Worm (Caenorhabditis elegans): ENCODE data around the gene pck-3.

pck-3 gene

ce11 chrIV:5923112-5923511, 26.7 kb downstream of the pck-3 start:
- no peak for TF ChIP-seq ceh-43 (GFP tag; optimal IDR thresholded peaks at IDR 0.05)
- TF ChIP-seq unc-62 (GFP tag; optimal IDR thresholded peaks at IDR 0.05) = peak; percentile 63
- no peak for TF ChIP-seq flh-1 (GFP tag; optimal IDR thresholded peaks at IDR 0.05)

DNA sequence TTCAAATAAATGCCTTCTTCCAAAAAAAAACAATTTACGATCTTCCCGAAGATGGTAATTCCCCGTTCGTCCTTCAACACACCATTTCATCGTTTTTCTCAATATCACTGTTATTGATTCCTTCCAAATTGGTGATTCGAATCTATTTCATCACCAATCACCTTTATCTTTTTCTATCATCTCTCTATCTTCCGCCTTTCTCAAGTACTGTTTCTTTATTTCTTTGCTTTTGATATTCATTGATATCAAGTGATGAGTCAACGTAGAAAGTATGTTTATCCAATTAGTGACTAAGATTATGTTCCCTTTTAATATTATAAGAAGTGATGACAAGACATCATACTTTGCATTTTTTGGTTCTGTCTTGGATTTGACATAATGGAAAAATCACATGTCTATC, 27.8 kb downstream of the pck-3 start:
- TF ChIP-seq elt-1 (tag; optimal IDR thresholded peaks at IDR 0.05; ENCODE audit: borderline replicate concordance, insufficient read depth) (peak; percentile 13), mep-1 (tag; optimal IDR thresholded peaks at IDR 0.05) (no peak)

- TF ChIP-seq ceh-43 (GFP tag; optimal IDR thresholded peaks at IDR 0.05) = peak; percentile 69
- no peak for TF ChIP-seq elt-3 (tag; optimal IDR thresholded peaks at IDR 0.05)
- peak; percentile 88 for TF ChIP-seq sptf-1 (tag; optimal IDR thresholded peaks at IDR 0.05)
- peak; percentile 82 for TF ChIP-seq ces-1 (GFP tag; optimal IDR thresholded peaks at IDR 0.05)
- no peak for TF ChIP-seq ceh-83 (GFP tag; optimal IDR thresholded peaks at IDR 0.05)
- TF ChIP-seq blmp-1 (tag; optimal IDR thresholded peaks at IDR 0.05) = peak; percentile 62
- no peak for TF ChIP-seq tbx-8 (GFP tag; optimal IDR thresholded peaks at IDR 0.05)
- no peak for TF ChIP-seq M03D4.4 (tag; optimal IDR thresholded peaks at IDR 0.05)
- no peak for TF ChIP-seq pha-4 (tag; optimal IDR thresholded peaks at IDR 0.05)
- peak; percentile 69 for TF ChIP-seq cnd-1 (tag; optimal IDR thresholded peaks at IDR 0.05)
These were observed 30.2 kb downstream of the pck-3 start for ce11 chrIV:5926643-5927042.

DNA sequence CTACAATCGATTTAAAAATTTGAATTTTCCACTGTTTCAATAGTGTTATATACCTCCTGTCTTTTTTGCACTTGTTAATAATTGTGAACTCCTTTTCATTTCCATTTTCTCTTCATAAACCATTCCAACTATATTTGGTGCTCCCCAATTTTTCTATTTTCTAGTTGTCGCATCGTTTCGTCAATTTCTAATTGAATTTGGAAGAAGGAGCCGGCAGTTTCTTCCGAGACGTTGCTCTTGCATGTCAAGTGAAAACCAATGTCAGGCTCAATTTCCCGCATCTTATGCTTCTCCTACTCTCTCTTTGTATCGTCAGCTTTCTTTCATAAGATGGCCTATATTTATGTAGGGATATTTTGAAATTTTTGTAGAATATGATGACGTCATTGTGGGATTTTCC, 31.4 kb downstream of the pck-3 start:
- peak; percentile 95 for TF ChIP-seq ces-1 (GFP tag; optimal IDR thresholded peaks at IDR 0.05)
- TF ChIP-seq unc-120 (tag; optimal IDR thresholded peaks at IDR 0.05; ENCODE audit: poor library complexity, severe bottlenecking) = no peak

- peak; percentile 58 for TF ChIP-seq lin-32 (GFP tag; optimal IDR thresholded peaks at IDR 0.05)
- no peak for TF ChIP-seq bed-3 (GFP tag; optimal IDR thresholded peaks at IDR 0.05)
These were observed 32.5 kb downstream of the pck-3 start for ce11 chrIV:5928957-5929356.

DNA sequence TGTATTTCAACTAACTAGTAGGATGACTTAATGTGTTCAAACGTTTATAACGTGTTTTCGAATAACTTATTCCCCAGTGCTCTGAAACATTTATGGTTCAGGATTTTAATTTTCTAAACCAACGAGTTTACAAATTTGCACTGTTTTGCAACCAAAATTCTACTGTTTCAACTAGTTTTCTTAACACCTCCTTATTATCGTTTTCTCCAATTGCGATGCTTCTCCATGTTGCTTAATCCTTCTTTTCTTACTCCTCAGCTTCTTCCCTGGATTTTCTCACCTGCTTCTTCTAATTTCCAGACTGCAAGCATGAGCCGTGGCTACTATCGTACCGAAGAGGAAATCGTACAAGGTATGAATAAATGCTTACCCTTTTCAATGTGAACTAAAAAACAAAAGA, 33.9 kb downstream of the pck-3 start, which contains the start of gene lin-33:
Gene lin-33 (plus strand): TSS at position 301 of the 400 bp plus-strand sequence.
- TF ChIP-seq nhr-28 (tag; optimal IDR thresholded peaks at IDR 0.05) = no peak

ce11 chrIV:5934046-5934445, 37.6 kb downstream of the pck-3 start, which contains the start of gene H32C10.1:
Gene H32C10.1 (plus strand): TSS chrIV:5934346.
- no peak for TF ChIP-seq nhr-28 (tag; optimal IDR thresholded peaks at IDR 0.05)
- TF ChIP-seq sptf-1 (tag; optimal IDR thresholded peaks at IDR 0.05) = no peak
- TF ChIP-seq mep-1 (tag; optimal IDR thresholded peaks at IDR 0.05) = no peak
- TF ChIP-seq nhr-76 (tag; optimal IDR thresholded peaks at IDR 0.05) = no peak
- TF ChIP-seq pha-4 (tag; optimal IDR thresholded peaks at IDR 0.05) = no peak
- TF ChIP-seq cnd-1 (tag; optimal IDR thresholded peaks at IDR 0.05) = no peak
- TF ChIP-seq unc-62 (GFP tag; optimal IDR thresholded peaks at IDR 0.05) = no peak
- no peak for TF ChIP-seq lin-13 (tag; optimal IDR thresholded peaks at IDR 0.05)
- no peak for TF ChIP-seq ceh-43 (GFP tag; optimal IDR thresholded peaks at IDR 0.05)
- TF ChIP-seq mab-5 (tag; optimal IDR thresholded peaks at IDR 0.05) = no peak
- no peak for TF ChIP-seq zip-8 (tag; optimal IDR thresholded peaks at IDR 0.05)
- no peak for TF ChIP-seq hlh-1 (tag; optimal IDR thresholded peaks at IDR 0.05)
- TF ChIP-seq elt-1 (tag; optimal IDR thresholded peaks at IDR 0.05; ENCODE audit: borderline replicate concordance, insufficient read depth) = no peak
- no peak for TF ChIP-seq mls-2 (tag; optimal IDR thresholded peaks at IDR 0.05)

DNA sequence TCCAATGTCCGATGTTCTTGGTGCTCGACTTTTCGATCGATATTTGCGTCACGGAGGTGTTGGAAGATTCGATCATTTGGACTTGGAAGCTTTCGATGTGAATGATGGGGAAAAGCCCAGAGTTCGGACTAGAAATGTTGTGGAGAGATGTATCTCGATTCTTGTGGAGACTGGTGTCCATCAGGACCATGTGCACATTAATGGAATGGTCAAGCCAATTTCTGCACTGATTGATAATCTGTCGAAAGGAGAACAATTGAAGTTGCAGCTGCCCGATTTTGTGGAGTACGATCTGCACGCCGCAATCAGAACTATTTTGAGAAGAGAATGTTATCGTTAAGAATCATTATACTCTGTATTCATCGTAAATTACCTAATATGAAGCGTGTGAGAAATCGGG, 40.7 kb downstream of the pck-3 start:
- TF ChIP-seq zip-8 (tag; optimal IDR thresholded peaks at IDR 0.05) = no peak
- TF ChIP-seq pha-4 (tag; optimal IDR thresholded peaks at IDR 0.05) = no peak
- TF ChIP-seq elt-1 (tag; optimal IDR thresholded peaks at IDR 0.05; ENCODE audit: borderline replicate concordance, insufficient read depth) = no peak
- TF ChIP-seq lin-13 (tag; optimal IDR thresholded peaks at IDR 0.05) = no peak
- no peak for TF ChIP-seq nhr-28 (tag; optimal IDR thresholded peaks at IDR 0.05)
- no peak for TF ChIP-seq ceh-39 (tag; optimal IDR thresholded peaks at IDR 0.05)
- no peak for TF ChIP-seq sem-2 (GFP tag; optimal IDR thresholded peaks at IDR 0.05)
- no peak for TF ChIP-seq nhr-76 (tag; optimal IDR thresholded peaks at IDR 0.05)
- no peak for TF ChIP-seq mls-2 (tag; optimal IDR thresholded peaks at IDR 0.05)
- no peak for TF ChIP-seq unc-120 (tag; optimal IDR thresholded peaks at IDR 0.05; ENCODE audit: poor library complexity, severe bottlenecking)
- no peak for TF ChIP-seq unc-39 (tag; optimal IDR thresholded peaks at IDR 0.05)
- TF ChIP-seq cnd-1 (tag; optimal IDR thresholded peaks at IDR 0.05) = no peak
- no peak for TF ChIP-seq mep-1 (tag; optimal IDR thresholded peaks at IDR 0.05)
- no peak for TF ChIP-seq nhr-12 (tag; optimal IDR thresholded peaks at IDR 0.05)
- no peak for TF ChIP-seq ztf-11 (tag; optimal IDR thresholded peaks at IDR 0.05)
- no peak for TF ChIP-seq snpc-4 (tag; optimal IDR thresholded peaks at IDR 0.05)
- no peak for TF ChIP-seq drap-1 (GFP tag; optimal IDR thresholded peaks at IDR 0.05)
- TF ChIP-seq bed-3 (GFP tag; optimal IDR thresholded peaks at IDR 0.05) = no peak
- TF ChIP-seq flh-1 (GFP tag; optimal IDR thresholded peaks at IDR 0.05) = no peak

All from whole organism, mixed stage, embryonic.